2 fruit fly cellular contexts compared by ENCODE assay signal in genomic region chr2L:6531985-6532699, dm6.
A peak's percentile ranks its signal among the peaks of the same experiment; 100 is the strongest.
TF ChIP-seq lines count a peak whose summit lies in the region.

No protein-coding gene starts in this region.

- TF ChIP-seq CTCF in whole organism, embryonic (GFP tag; optimal IDR thresholded peaks at IDR 0.05; lab: Kevin White, UChicago), result no peak

TF ChIP-seq in whole organism, embryonic, 481 proteins besides CTCF, POLR2A, EP300 and RAD21:
- TF ChIP-seq fd96Cb (tag; optimal IDR thresholded peaks at IDR 0.05; lab: Kevin White, UChicago) (no peak), CG2889 (GFP tag; IDR thresholded peaks at IDR 0.05; lab: Robert Waterston, UW) (no peak), Antp (GFP tag; optimal IDR thresholded peaks at IDR 0.05; lab: Kevin White, UChicago) (no peak), NfI (GFP tag; optimal IDR thresholded peaks at IDR 0.05; lab: Kevin White, UChicago) (no peak), CG15696 (tag; optimal IDR thresholded peaks at IDR 0.05; lab: Kevin White, UChicago) (no peak), CG11504 (tag; optimal IDR thresholded peaks at IDR 0.05; lab: Kevin White, UChicago) (no peak), Med (GFP tag; lab: Kevin White, UChicago) (peak; percentile 49), Nf-YC (tag; optimal IDR thresholded peaks at IDR 0.05; lab: Kevin White, UChicago) (peak; percentile 75), CG16813 (GFP tag; IDR thresholded peaks at IDR 0.05; lab: Robert Waterston, UW; ENCODE audit: partially characterized antibody) (0 out of 3 replicates have a peak, but pooled peaks have one; percentile 19), Nf-YB (GFP tag; optimal IDR thresholded peaks at IDR 0.05; lab: Kevin White, UChicago) (peak; percentile 77), Eip74EF (GFP tag; optimal IDR thresholded peaks at IDR 0.05; lab: Kevin White, UChicago) (no peak), twi (tag; optimal IDR thresholded peaks at IDR 0.05; lab: Kevin White, UChicago) (peak; percentile 94), CG12219 (GFP tag; optimal IDR thresholded peaks at IDR 0.05; lab: Kevin White, UChicago) (no peak), CG18476 (GFP tag; optimal IDR thresholded peaks at IDR 0.05; lab: Kevin White, UChicago) (no peak), sens (GFP tag; lab: Kevin White, UChicago) (peak; percentile 32), CoRest (tag; optimal IDR thresholded peaks at IDR 0.05; lab: Kevin White, UChicago) (no peak), amos (GFP tag; IDR thresholded peaks at IDR 0.05; lab: Robert Waterston, UW; ENCODE audit: partially characterized antibody) (0 out of 2 replicates have a peak, but pooled peaks have one; percentile 5), ewg (GFP tag; optimal IDR thresholded peaks at IDR 0.05; lab: Kevin White, UChicago) (peak; percentile 24), da (GFP tag; optimal IDR thresholded peaks at IDR 0.05; lab: Kevin White, UChicago) (no peak), CG12659 (GFP tag; optimal IDR thresholded peaks at IDR 0.05; lab: Kevin White, UChicago) (no peak), CG6254 (GFP tag; optimal IDR thresholded peaks at IDR 0.05; lab: Kevin White, UChicago) (no peak), CG10147 (GFP tag; optimal IDR thresholded peaks at IDR 0.05; lab: Kevin White, UChicago) (no peak)

TF ChIP-seq in whole organism, prepupa, 60 proteins besides CTCF, POLR2A, EP300 and RAD21:
- TF ChIP-seq Eip75B (GFP tag; optimal IDR thresholded peaks at IDR 0.05; lab: Kevin White, UChicago), result no peak
- no peak for TF ChIP-seq CG8319 (GFP tag; optimal IDR thresholded peaks at IDR 0.05; lab: Kevin White, UChicago)
- TF ChIP-seq Eip78C (GFP tag; lab: Kevin White, UChicago), result peak; percentile 17
